Worm (Caenorhabditis elegans): ENCODE data around the gene srv-30.
"Not testable (repeated sequence)": the region's sequence is repeated elsewhere in the genome, so short reads cannot be mapped to it uniquely, and the experiment has no call there.

The srv-30 gene

ce11 chrIV:6269346-6269745, at the start of gene srv-30:
TSS of gene srv-30 (minus strand) at chrIV:6269446.
- no peak for TF ChIP-seq ztf-11 (tag; optimal IDR thresholded peaks at IDR 0.05)

ce11 chrIV:6317357-6317756, 48.1 kb upstream of the srv-30 start, which contains the start of gene Y73B6BL.12:
TSS of gene Y73B6BL.12 (minus strand) at chrIV:6317457.
- TF ChIP-seq drap-1 (GFP tag; optimal IDR thresholded peaks at IDR 0.05); M03D4.4 (tag; optimal IDR thresholded peaks at IDR 0.05); sem-2 (GFP tag; optimal IDR thresholded peaks at IDR 0.05): not testable (repeated sequence)

DNA sequence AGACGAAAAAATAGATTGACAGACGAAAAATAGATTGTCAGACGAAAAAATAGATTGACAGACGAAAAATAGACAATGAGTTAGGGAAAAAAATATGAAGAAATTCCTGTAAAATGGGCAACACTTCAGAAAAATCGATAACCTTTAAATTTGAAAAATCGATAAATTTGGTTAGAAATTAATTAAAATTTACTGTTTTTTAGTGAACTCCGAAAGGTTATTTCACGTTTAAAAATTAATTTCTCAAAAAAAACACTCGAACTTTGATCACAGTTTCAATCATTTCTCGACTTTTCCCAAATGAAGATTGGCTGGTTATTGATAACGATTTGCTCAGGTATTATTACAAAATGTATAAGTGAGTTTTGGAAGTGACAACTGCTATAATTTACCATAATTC, 38.2 kb upstream of the srv-30 start, which contains the start of gene csp-2:
csp-2 (plus strand) TSS at position 301 of the 400 bp plus-strand sequence.
- TF ChIP-seq unc-120 (tag; optimal IDR thresholded peaks at IDR 0.05; ENCODE audit: poor library complexity, severe bottlenecking) (no peak), drap-1 (GFP tag; optimal IDR thresholded peaks at IDR 0.05) (no peak), nhr-2 (tag; optimal IDR thresholded peaks at IDR 0.05) (no peak), flh-1 (GFP tag; optimal IDR thresholded peaks at IDR 0.05) (no peak), blmp-1 (tag; optimal IDR thresholded peaks at IDR 0.05) (no peak), nhr-237 (tag; optimal IDR thresholded peaks at IDR 0.05) (no peak), snpc-4 (tag; optimal IDR thresholded peaks at IDR 0.05) (no peak), bed-3 (GFP tag; optimal IDR thresholded peaks at IDR 0.05) (no peak)

- TF ChIP-seq ceh-83 (GFP tag; optimal IDR thresholded peaks at IDR 0.05) = no peak
- no peak for TF ChIP-seq mab-5 (tag; optimal IDR thresholded peaks at IDR 0.05)
- TF ChIP-seq pha-4 (tag; optimal IDR thresholded peaks at IDR 0.05) = no peak
- no peak for TF ChIP-seq flh-1 (GFP tag; optimal IDR thresholded peaks at IDR 0.05)
- no peak for TF ChIP-seq ceh-39 (tag; optimal IDR thresholded peaks at IDR 0.05)
- TF ChIP-seq elt-3 (tag; optimal IDR thresholded peaks at IDR 0.05) = no peak
- TF ChIP-seq M03D4.4 (tag; optimal IDR thresholded peaks at IDR 0.05) = no peak
- no peak for TF ChIP-seq ham-2 (GFP tag; optimal IDR thresholded peaks at IDR 0.05)
- no peak for TF ChIP-seq sem-2 (GFP tag; optimal IDR thresholded peaks at IDR 0.05)
- TF ChIP-seq bed-3 (GFP tag; optimal IDR thresholded peaks at IDR 0.05) = no peak
- no peak for TF ChIP-seq tbx-8 (GFP tag; optimal IDR thresholded peaks at IDR 0.05)
- no peak for TF ChIP-seq blmp-1 (tag; optimal IDR thresholded peaks at IDR 0.05)
- no peak for TF ChIP-seq nhr-12 (tag; optimal IDR thresholded peaks at IDR 0.05)
- no peak for TF ChIP-seq drap-1 (GFP tag; optimal IDR thresholded peaks at IDR 0.05)
- no peak for TF ChIP-seq ztf-11 (tag; optimal IDR thresholded peaks at IDR 0.05)
- no peak for TF ChIP-seq nhr-28 (tag; optimal IDR thresholded peaks at IDR 0.05)
- no peak for TF ChIP-seq lin-32 (GFP tag; optimal IDR thresholded peaks at IDR 0.05)
Measured at ce11 chrIV:6303642-6304041, 34.4 kb upstream of the srv-30 start, which contains the start of gene srv-25. TSS of gene srv-25 (minus strand) at chrIV:6303742.

DNA sequence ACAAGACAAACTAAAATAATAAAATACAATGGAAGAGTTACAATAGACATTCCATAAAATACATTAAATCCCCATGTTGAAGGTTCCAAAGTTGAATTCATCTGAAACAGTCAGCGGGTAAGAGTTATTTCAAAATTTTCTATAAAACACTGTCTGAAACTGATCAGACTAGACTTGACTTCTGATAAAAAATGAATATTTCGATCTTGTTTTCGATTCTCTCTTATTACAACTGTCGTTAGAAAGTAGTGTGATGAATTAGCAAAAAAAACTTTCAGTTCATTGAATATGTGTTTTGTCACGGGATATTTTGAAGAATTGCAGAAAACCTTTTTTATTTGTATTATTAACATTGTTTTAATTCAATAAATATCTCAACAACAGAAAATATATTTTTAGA, 32.5 kb upstream of the srv-30 start, which contains the start of gene srv-26:
srv-26 (minus strand) TSS at position 101 of the 400 bp plus-strand sequence.
- TF ChIP-seq blmp-1 (tag; optimal IDR thresholded peaks at IDR 0.05) (no peak), cnd-1 (tag; optimal IDR thresholded peaks at IDR 0.05) (no peak), snpc-4 (tag; optimal IDR thresholded peaks at IDR 0.05) (no peak), unc-120 (tag; optimal IDR thresholded peaks at IDR 0.05; ENCODE audit: poor library complexity, severe bottlenecking) (no peak), lin-32 (GFP tag; optimal IDR thresholded peaks at IDR 0.05) (no peak), sem-2 (GFP tag; optimal IDR thresholded peaks at IDR 0.05) (no peak), pha-4 (tag; optimal IDR thresholded peaks at IDR 0.05) (no peak), mab-5 (tag; optimal IDR thresholded peaks at IDR 0.05) (no peak), ham-2 (GFP tag; optimal IDR thresholded peaks at IDR 0.05) (no peak), unc-62 (GFP tag; optimal IDR thresholded peaks at IDR 0.05) (no peak), nhr-237 (tag; optimal IDR thresholded peaks at IDR 0.05) (no peak), flh-1 (GFP tag; optimal IDR thresholded peaks at IDR 0.05) (no peak), nhr-28 (tag; optimal IDR thresholded peaks at IDR 0.05) (no peak), elt-1 (tag; optimal IDR thresholded peaks at IDR 0.05; ENCODE audit: borderline replicate concordance, insufficient read depth) (no peak)

DNA sequence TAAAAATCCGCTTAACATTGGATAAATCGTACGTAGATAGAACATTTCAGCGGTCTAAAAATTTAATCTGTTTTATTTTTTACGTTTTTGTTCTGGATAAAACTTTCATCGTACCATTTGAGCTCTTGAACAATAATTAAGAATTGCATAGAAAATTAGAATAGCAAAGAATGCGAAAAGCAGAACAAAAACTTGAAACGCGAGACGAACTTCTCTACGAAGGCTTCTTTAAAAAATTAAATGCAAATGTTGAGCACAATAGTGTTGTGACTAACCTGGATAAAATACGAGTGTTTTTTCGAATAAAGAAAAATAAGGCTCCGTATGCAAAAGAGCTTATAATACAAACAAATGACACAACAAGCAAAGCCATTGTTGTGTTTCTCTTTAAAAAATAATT, 30.3 kb upstream of the srv-30 start:
- TF ChIP-seq unc-39 (tag; optimal IDR thresholded peaks at IDR 0.05) = no peak
- TF ChIP-seq flh-1 (GFP tag; optimal IDR thresholded peaks at IDR 0.05) = no peak
- TF ChIP-seq ham-2 (GFP tag; optimal IDR thresholded peaks at IDR 0.05) = no peak

DNA sequence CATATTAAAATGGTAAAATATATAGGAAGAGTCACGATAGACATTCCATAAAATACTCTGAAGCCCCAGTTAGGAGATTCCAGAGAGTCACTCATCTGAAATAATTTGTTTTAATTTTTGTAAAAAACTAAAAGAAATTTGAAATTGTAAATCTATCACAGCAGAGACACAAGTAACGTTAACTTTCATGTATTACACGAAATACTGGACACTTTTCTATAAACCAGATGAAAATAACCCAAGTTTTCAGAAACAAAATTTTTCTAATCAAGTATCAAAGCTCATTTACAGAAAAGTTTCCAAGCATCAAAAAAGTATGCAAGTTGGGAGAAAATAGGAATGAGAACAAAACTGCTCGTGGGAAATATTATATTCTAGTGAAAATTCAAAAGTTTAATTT, 29.0 kb upstream of the srv-30 start, which contains the start of gene srv-27:
srv-27 (minus strand) TSS at position 101 of the 400 bp plus-strand sequence.
- TF ChIP-seq ztf-11 (tag; optimal IDR thresholded peaks at IDR 0.05) (no peak), ceh-39 (tag; optimal IDR thresholded peaks at IDR 0.05) (no peak), unc-62 (GFP tag; optimal IDR thresholded peaks at IDR 0.05) (no peak), snpc-4 (tag; optimal IDR thresholded peaks at IDR 0.05) (no peak), ceh-83 (GFP tag; optimal IDR thresholded peaks at IDR 0.05) (no peak), unc-39 (tag; optimal IDR thresholded peaks at IDR 0.05) (no peak), mep-1 (tag; optimal IDR thresholded peaks at IDR 0.05) (no peak), M03D4.4 (tag; optimal IDR thresholded peaks at IDR 0.05) (no peak), flh-1 (GFP tag; optimal IDR thresholded peaks at IDR 0.05) (no peak), unc-120 (tag; optimal IDR thresholded peaks at IDR 0.05; ENCODE audit: poor library complexity, severe bottlenecking) (no peak), lin-13 (tag; optimal IDR thresholded peaks at IDR 0.05) (no peak), nhr-237 (tag; optimal IDR thresholded peaks at IDR 0.05) (no peak), sptf-1 (tag; optimal IDR thresholded peaks at IDR 0.05) (no peak), mls-2 (tag; optimal IDR thresholded peaks at IDR 0.05) (no peak), cnd-1 (tag; optimal IDR thresholded peaks at IDR 0.05) (no peak), hlh-1 (tag; optimal IDR thresholded peaks at IDR 0.05) (no peak), lsy-2 (tag; optimal IDR thresholded peaks at IDR 0.05) (no peak), elt-3 (tag; optimal IDR thresholded peaks at IDR 0.05) (no peak)

Data from whole organism, mixed stage, embryonic.